Fruit fly (Drosophila melanogaster) whole organism, embryonic: Measurements from ENCODE around the gene CG32544.
A peak's percentile ranks its signal among the peaks of the same experiment; 100 is the strongest.

Experiments
- Atf-2 ChIP-seq: fragments of 200-800 bp; sonication (Bioruptor generic); optimal IDR thresholded peaks from 2 replicates; lab custom pipeline; 2016; ENCODE audit warnings: missing biosample characterization, missing genetic modification characterization
- BEAF-32 ChIP-seq: fragments of 200-800 bp; sonication (Bioruptor generic); optimal IDR thresholded peaks from 3 replicates; lab custom pipeline; 2017; ENCODE audit warnings: missing biosample characterization, missing genetic modification characterization, mild to moderate bottlenecking, moderate library complexity, missing genetic modification reagents
- CG10267 ChIP-seq: fragments of 200-800 bp; sonication (Bioruptor generic); optimal IDR thresholded peaks from 2 replicates; lab custom pipeline; 2018; ENCODE audit warnings: missing biosample characterization, mild to moderate bottlenecking, missing genetic modification characterization, moderate library complexity
- CG1233 ChIP-seq: fragments of 200-800 bp; sonication (Bioruptor generic); optimal IDR thresholded peaks from 4 replicates; lab custom pipeline; 2018; ENCODE audit warnings: missing biosample characterization, mild to moderate bottlenecking, missing genetic modification characterization
- CG13123 ChIP-seq: fragments of 200-800 bp; sonication (Bioruptor generic); optimal IDR thresholded peaks from 2 replicates; lab custom pipeline; 2016; ENCODE audit warnings: missing biosample characterization, missing genetic modification characterization
- CG1529 ChIP-seq: fragments of 200-800 bp; sonication (Bioruptor generic); optimal IDR thresholded peaks from 3 replicates; lab custom pipeline; 2018; ENCODE audit warnings: missing biosample characterization, missing genetic modification characterization
- CG15514 ChIP-seq: fragments of 200-800 bp; sonication (Bioruptor generic); optimal IDR thresholded peaks from 3 replicates; lab custom pipeline; 2017; ENCODE audit warnings: missing biosample characterization, missing genetic modification characterization, mild to moderate bottlenecking, moderate library complexity, missing genetic modification reagents
- CG16813 ChIP-seq: fragments of 200-800 bp; sonication (Bioruptor generic); IDR thresholded peaks from 3 replicates; pipeline ENCODE4 v1.3.6; 2022; ENCODE audit warnings: missing biosample characterization, missing genetic modification characterization; ENCODE audit not compliant: partially characterized antibody
- CG18262 ChIP-seq: fragments of 200-800 bp; optimal IDR thresholded peaks from 3 replicates; lab custom pipeline; 2019; ENCODE audit warnings: missing biosample characterization, mild to moderate bottlenecking, missing genetic modification characterization, moderate library complexity
- CG1832 ChIP-seq: fragments of 200-800 bp; sonication (Bioruptor generic); optimal IDR thresholded peaks from 2 replicates; lab custom pipeline; 2017; ENCODE audit warnings: missing biosample characterization, mild to moderate bottlenecking, missing genetic modification characterization, inconsistent platforms
- CG34224 ChIP-seq: fragments of 200-800 bp; sonication (Bioruptor generic); IDR thresholded peaks from 3 replicates; pipeline ENCODE4 v1.3.6; 2022; ENCODE audit warnings: missing biosample characterization, missing genetic modification characterization; ENCODE audit not compliant: partially characterized antibody
- CG6654 ChIP-seq: fragments of 200-800 bp; sonication (Bioruptor generic); optimal IDR thresholded peaks from 2 replicates; lab custom pipeline; 2017; ENCODE audit warnings: missing biosample characterization, mild to moderate bottlenecking, missing genetic modification characterization
- CG6791 ChIP-seq: fragments of 200-800 bp; sonication (Bioruptor generic); IDR thresholded peaks from 3 replicates; pipeline ENCODE4 v1.3.6; 2022; ENCODE audit warnings: missing biosample characterization, missing genetic modification characterization; ENCODE audit not compliant: partially characterized antibody
- CG7357 ChIP-seq: fragments of 200-800 bp; sonication (Bioruptor generic); IDR thresholded peaks from 3 replicates; pipeline ENCODE4 v1.3.6; 2022; ENCODE audit warnings: missing biosample characterization, missing genetic modification characterization
- CG7963 ChIP-seq: fragments of 200-800 bp; sonication (Bioruptor generic); IDR thresholded peaks from 3 replicates; pipeline ENCODE4 v1.3.6; 2022; ENCODE audit warnings: missing biosample characterization, missing genetic modification characterization; ENCODE audit not compliant: partially characterized antibody
- CHES-1-like ChIP-seq: fragments of 200-800 bp; sonication (Bioruptor generic); optimal IDR thresholded peaks from 2 replicates; lab custom pipeline; 2016; ENCODE audit warnings: missing biosample characterization, missing genetic modification characterization
- CoRest ChIP-seq: fragments of 200-800 bp; sonication (Bioruptor generic); optimal IDR thresholded peaks from 3 replicates; lab custom pipeline; 2018; ENCODE audit warnings: missing biosample characterization, mild to moderate bottlenecking, missing genetic modification characterization, moderate library complexity
- D19A ChIP-seq: fragments of 200-800 bp; optimal IDR thresholded peaks from 3 replicates; lab custom pipeline; 2019; ENCODE audit warnings: missing biosample characterization, mild to moderate bottlenecking, missing genetic modification characterization, moderate library complexity
- Dad ChIP-seq: fragments of 200-800 bp; sonication (Bioruptor generic); optimal IDR thresholded peaks from 3 replicates; lab custom pipeline; 2016; ENCODE audit warnings: missing biosample characterization, missing genetic modification characterization
- Dfd ChIP-seq, 2 experiments: fragments of >200 bp; optimal IDR thresholded peaks; 2 replicates each; lab custom pipeline; 2017; ENCODE audit warnings: missing biosample characterization in 2 of 2, missing genetic modification characterization in 2 of 2
- Dll ChIP-seq: fragments of 200-800 bp; sonication (Bioruptor generic); IDR thresholded peaks from 4 replicates; pipeline ENCODE4 v1.3.6; 2022; ENCODE audit warnings: missing biosample characterization, missing genetic modification characterization; ENCODE audit not compliant: partially characterized antibody
- Dref ChIP-seq: fragments of 200-800 bp; sonication (Bioruptor generic); IDR thresholded peaks from 2 replicates; pipeline ENCODE4 v1.3.6; 2022; ENCODE audit warnings: missing biosample characterization, missing genetic modification characterization
- Fer1 ChIP-seq: fragments of 200-800 bp; sonication (Bioruptor generic); optimal IDR thresholded peaks from 2 replicates; lab custom pipeline; 2017; ENCODE audit warnings: missing biosample characterization, mild to moderate bottlenecking, missing genetic modification characterization
- Hey ChIP-seq: fragments of 200-800 bp; sonication (Bioruptor generic); optimal IDR thresholded peaks from 3 replicates; lab custom pipeline; 2018; ENCODE audit warnings: missing biosample characterization, mild to moderate bottlenecking, missing genetic modification characterization
- Hmr ChIP-seq: fragments of 200-800 bp; sonication (Bioruptor generic); optimal IDR thresholded peaks from 3 replicates; lab custom pipeline; 2017; ENCODE audit warnings: mild to moderate bottlenecking, missing biosample characterization, missing genetic modification reagents, missing genetic modification characterization
- Med ChIP-seq: fragments of 200-800 bp; sonication (Bioruptor generic); peaks from one replicate; lab custom pipeline; 2016; ENCODE audit warnings: missing biosample characterization, missing genetic modification characterization, mild to moderate bottlenecking, inconsistent platforms, moderate library complexity
- Nf-YB ChIP-seq: fragments of 200-800 bp; sonication (Bioruptor generic); optimal IDR thresholded peaks from 3 replicates; lab custom pipeline; 2019; ENCODE audit warnings: missing biosample characterization, mild to moderate bottlenecking, missing genetic modification characterization, moderate library complexity
- Pdp1 ChIP-seq, 2 experiments: fragments of 200-800 bp; sonication (Bioruptor generic); optimal IDR thresholded peaks; 3 replicates each; lab custom pipeline; 2016; ENCODE audit warnings: missing biosample characterization in 2 of 2, missing genetic modification characterization in 2 of 2, mild to moderate bottlenecking in 1 of 2, moderate library complexity in 1 of 2
- Rfx ChIP-seq: fragments of 200-800 bp; sonication (Bioruptor generic); IDR thresholded peaks from 2 replicates; pipeline ENCODE4 v1.3.6; 2022; ENCODE audit warnings: missing biosample characterization, missing genetic modification characterization
- Sox102F ChIP-seq: fragments of 200-800 bp; sonication (Bioruptor generic); optimal IDR thresholded peaks from 2 replicates; lab custom pipeline; 2018; ENCODE audit warnings: missing biosample characterization, mild to moderate bottlenecking, missing genetic modification characterization, moderate library complexity
- Sry-δ ChIP-seq: fragments of 200-800 bp; sonication (Bioruptor generic); optimal IDR thresholded peaks from 2 replicates; lab custom pipeline; 2016; ENCODE audit warnings: missing biosample characterization, missing genetic modification characterization
- Stat92E ChIP-seq, 3 experiments: fragments of >200 bp in 2 of 3; fragments of 200-800 bp in 1 of 3; sonication (Bioruptor generic) in 1 of 3; optimal IDR thresholded peaks; 2 replicates each; lab custom pipeline; 2017 to 2019; ENCODE audit warnings: missing biosample characterization in 3 of 3, missing genetic modification characterization in 3 of 3, mild to moderate bottlenecking in 1 of 3, moderate library complexity in 1 of 3
- Xrp1 ChIP-seq: fragments of 200-800 bp; sonication (Bioruptor generic); IDR thresholded peaks from 2 replicates; pipeline ENCODE4 v1.3.6; 2022; ENCODE audit warnings: missing biosample characterization, missing genetic modification characterization
- amos ChIP-seq: fragments of 200-800 bp; sonication (Bioruptor generic); IDR thresholded peaks from 2 replicates; pipeline ENCODE4 v1.3.6; 2022; ENCODE audit warnings: missing biosample characterization, missing genetic modification characterization; ENCODE audit not compliant: partially characterized antibody
- crc ChIP-seq: fragments of 200-800 bp; sonication (Bioruptor generic); optimal IDR thresholded peaks from 2 replicates; lab custom pipeline; 2016; ENCODE audit warnings: missing biosample characterization, missing genetic modification characterization
- emc ChIP-seq: fragments of 200-800 bp; sonication (Bioruptor generic); optimal IDR thresholded peaks from 2 replicates; lab custom pipeline; 2016; ENCODE audit warnings: missing biosample characterization, missing genetic modification characterization
- gsb-n ChIP-seq: fragments of 200-800 bp; sonication (Bioruptor generic); optimal IDR thresholded peaks from 3 replicates; lab custom pipeline; 2018; ENCODE audit warnings: missing biosample characterization, mild to moderate bottlenecking, missing genetic modification characterization
- hb ChIP-seq: fragments of 200-800 bp; sonication (Bioruptor generic); IDR thresholded peaks from 3 replicates; pipeline ENCODE4 v1.3.6; 2022; ENCODE audit warnings: missing biosample characterization, missing genetic modification characterization; ENCODE audit not compliant: partially characterized antibody
- nom ChIP-seq: fragments of 200-800 bp; sonication (Bioruptor generic); optimal IDR thresholded peaks from 2 replicates; lab custom pipeline; 2017; ENCODE audit warnings: missing biosample characterization, missing genetic modification characterization, mild to moderate bottlenecking, moderate library complexity, missing genetic modification reagents
- oc ChIP-seq: fragments of 200-800 bp; sonication (Bioruptor generic); optimal IDR thresholded peaks from 2 replicates; lab custom pipeline; 2018; ENCODE audit warnings: missing biosample characterization, mild to moderate bottlenecking, missing genetic modification characterization, moderate library complexity
- ranshi ChIP-seq: fragments of 200-800 bp; sonication (Bioruptor generic); IDR thresholded peaks from 2 replicates; pipeline ENCODE4 v1.3.6; 2022; ENCODE audit warnings: missing biosample characterization, missing genetic modification characterization
- row ChIP-seq: fragments of 200-800 bp; sonication (Bioruptor generic); IDR thresholded peaks from 3 replicates; pipeline ENCODE4 v1.3.6; 2022; ENCODE audit warnings: missing biosample characterization, missing genetic modification characterization
- sens ChIP-seq: fragments of 200-800 bp; sonication (Bioruptor generic); peaks from one replicate; lab custom pipeline; 2016; ENCODE audit warnings: missing biosample characterization, missing genetic modification characterization
- seq ChIP-seq: fragments of 200-800 bp; sonication (Bioruptor generic); IDR thresholded peaks from 2 replicates; pipeline ENCODE4 v1.3.6; 2022; ENCODE audit warnings: missing biosample characterization, missing genetic modification characterization
- stwl ChIP-seq: fragments of 200-800 bp; sonication (Bioruptor generic); optimal IDR thresholded peaks from 3 replicates; lab custom pipeline; 2018; ENCODE audit warnings: missing biosample characterization, mild to moderate bottlenecking, missing genetic modification characterization, moderate library complexity
- unc-4 ChIP-seq: fragments of 200-800 bp; sonication (Bioruptor generic); IDR thresholded peaks from 2 replicates; pipeline ENCODE4 v1.3.6; 2022; ENCODE audit warnings: missing biosample characterization, missing genetic modification characterization; ENCODE audit not compliant: partially characterized antibody
- vnd ChIP-seq: fragments of 200-800 bp; sonication (Bioruptor generic); IDR thresholded peaks from 3 replicates; pipeline ENCODE4 v1.3.6; 2022; ENCODE audit warnings: missing biosample characterization, missing genetic modification characterization; ENCODE audit not compliant: partially characterized antibody
- vvl ChIP-seq: fragments of 200-800 bp; sonication (Bioruptor generic); IDR thresholded peaks from 2 replicates; pipeline ENCODE4 v1.3.6; 2022; ENCODE audit warnings: missing biosample characterization, missing genetic modification characterization
- zfh1 ChIP-seq: fragments of 200-800 bp; sonication (Bioruptor generic); IDR thresholded peaks from 3 replicates; pipeline ENCODE4 v1.3.6; 2022; ENCODE audit warnings: missing biosample characterization, missing genetic modification characterization

CG32544 gene

DNA sequence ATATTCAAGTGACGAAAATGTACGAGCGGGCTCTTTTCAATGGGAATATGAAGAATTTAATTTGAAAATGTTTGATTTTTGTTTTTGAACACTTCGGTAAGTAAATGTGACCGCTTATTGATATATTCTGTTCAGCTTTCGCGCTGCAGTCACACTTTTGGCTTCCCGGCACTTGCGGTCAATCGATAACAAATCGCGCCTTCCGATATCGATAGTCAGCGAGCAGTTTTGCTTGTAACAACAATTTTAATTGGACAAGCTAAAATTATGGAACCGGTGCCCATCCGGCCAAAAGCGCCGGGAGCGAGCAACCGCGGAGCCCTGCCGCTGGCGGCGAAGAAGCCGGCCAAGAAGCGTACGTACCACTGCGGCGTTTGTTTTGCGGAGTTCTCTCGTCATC lies 29.7 kb upstream of the CG32544 start, which contains the start of gene CG7101 (continued):
- TF ChIP-seq CG7357: no peak
- TF ChIP-seq Hey (tag; lab: Kevin White, UChicago): no peak
- TF ChIP-seq row: peak; percentile 31; the same call in 1 of the 3 replicates
- no peak for TF ChIP-seq Dad
- peak; percentile 76 for TF ChIP-seq Dll (GFP tag; lab: Robert Waterston, UW)
- peak; percentile 64 for TF ChIP-seq Sry-δ
- no peak for TF ChIP-seq Xrp1 (GFP tag; lab: Robert Waterston, UW)
- peak; percentile 33 for TF ChIP-seq sens (GFP tag; lab: Kevin White, UChicago)
- no peak for TF ChIP-seq gsb-n (tag; lab: Kevin White, UChicago)
- no peak for TF ChIP-seq ranshi (GFP tag; lab: Robert Waterston, UW)
- no peak for TF ChIP-seq Atf-2 (GFP tag; lab: Kevin White, UChicago)
- TF ChIP-seq CG10267 (tag; lab: Kevin White, UChicago): peak; percentile 27
- TF ChIP-seq crc (GFP tag; lab: Kevin White, UChicago): no peak
- peak; percentile 50; the same call in 1 of the 3 replicates for TF ChIP-seq hb (GFP tag; lab: Robert Waterston, UW)
- TF ChIP-seq CHES-1-like (GFP tag; lab: Kevin White, UChicago): no peak
- peak in 1 of 2 experiments; percentile 37 for TF ChIP-seq Pdp1 (GFP tag; optimal IDR thresholded peaks at IDR 0.05; lab: Kevin White, UChicago)
- TF ChIP-seq vnd (GFP tag; lab: Robert Waterston, UW): peak; percentile 57
- peak; percentile 73; the same call in 2 of the 3 replicates for TF ChIP-seq CG34224
- no peak for TF ChIP-seq zfh1 (GFP tag; lab: Robert Waterston, UW)
- 0 out of 2 replicates have a peak, but pooled peaks have one; percentile 14 for TF ChIP-seq vvl (GFP tag; lab: Robert Waterston, UW)
- no peak for TF ChIP-seq Stat92E (GFP tag; optimal IDR thresholded peaks at IDR 0.05; lab: Kevin White, UChicago)
- no peak for TF ChIP-seq Nf-YB
- no peak for TF ChIP-seq Sox102F (GFP tag; lab: Kevin White, UChicago)
- TF ChIP-seq Med (GFP tag; lab: Kevin White, UChicago): peak; percentile 62
- peak; percentile 74 for TF ChIP-seq CG6791 (GFP tag; lab: Robert Waterston, UW)
- no peak for TF ChIP-seq Hmr
- TF ChIP-seq CG15514: peak; percentile 55
- peak; percentile 98 for TF ChIP-seq stwl (tag; lab: Kevin White, UChicago)
- peak; percentile 61 for TF ChIP-seq unc-4 (GFP tag; lab: Robert Waterston, UW)
- TF ChIP-seq CoRest (tag; lab: Kevin White, UChicago): peak; percentile 19
- TF ChIP-seq Dfd (GFP tag; optimal IDR thresholded peaks at IDR 0.05; lab: Kevin White, UChicago): no peak
- no peak for TF ChIP-seq seq (GFP tag; lab: Robert Waterston, UW)
- TF ChIP-seq CG18262 (tag; lab: Kevin White, UChicago): no peak
- TF ChIP-seq CG1529 (GFP tag; lab: Kevin White, UChicago): no peak
- peak; percentile 57 for TF ChIP-seq CG16813 (GFP tag; lab: Robert Waterston, UW)
- no peak for TF ChIP-seq emc (GFP tag; lab: Kevin White, UChicago)
- TF ChIP-seq nom (GFP tag; lab: Kevin White, UChicago): no peak
- no peak for TF ChIP-seq CG13123
- no peak for TF ChIP-seq oc (tag; lab: Kevin White, UChicago)
- no peak for TF ChIP-seq CG1832 (GFP tag; lab: Kevin White, UChicago)
- no peak for TF ChIP-seq Fer1 (GFP tag; lab: Kevin White, UChicago)
- TF ChIP-seq BEAF-32 (GFP tag; lab: Kevin White, UChicago): peak; percentile 60
- no peak for TF ChIP-seq CG1233 (GFP tag; lab: Kevin White, UChicago)
- TF ChIP-seq CG6654: no peak
- peak; percentile 21; the same call in 1 of the 2 replicates for TF ChIP-seq Rfx (GFP tag; lab: Robert Waterston, UW)
- TF ChIP-seq amos (GFP tag; lab: Robert Waterston, UW): peak; percentile 63
- TF ChIP-seq D19A (tag; lab: Kevin White, UChicago): no peak
- peak; percentile 70 for TF ChIP-seq CG7963 (GFP tag; lab: Robert Waterston, UW)
- TF ChIP-seq Dref (GFP tag; lab: Robert Waterston, UW): peak; percentile 82
